Worm (Caenorhabditis elegans) whole organism, L1 larva: ENCODE data around the gene F53C11.5.

Source experiments
- Y116A8C.19 ChIP-seq: sonication (generic microtip); optimal IDR thresholded peaks from 2 replicates; lab custom pipeline; 2016; ENCODE audit warnings: missing compliant biosample characterization, missing genetic modification characterization, borderline replicate concordance
- blmp-1 ChIP-seq: fragments of 150-350 bp; optimal IDR thresholded peaks from 2 replicates; lab custom pipeline; 2014; ENCODE audit warnings: missing biosample characterization, missing genetic modification characterization
- ceh-63 ChIP-seq: fragments of 200-800 bp; sonication (Bioruptor generic); optimal IDR thresholded peaks from 2 replicates; lab custom pipeline; 2018; ENCODE audit warnings: mild to moderate bottlenecking, missing genetic modification characterization, missing compliant biosample characterization
- ces-1 ChIP-seq: fragments of 150-350 bp; optimal IDR thresholded peaks from 2 replicates; lab custom pipeline; 2014; ENCODE audit warnings: missing biosample characterization, missing genetic modification reagents, missing genetic modification characterization
- dpl-1 ChIP-seq, 3 experiments: fragments of 150-350 bp in 2 of 3; sonication (generic microtip) in 1 of 3; optimal IDR thresholded peaks; 2 replicates each; lab custom pipeline; 2014 to 2017; ENCODE audit warnings: missing biosample characterization in 3 of 3, missing genetic modification characterization in 3 of 3, missing genetic modification reagents in 3 of 3
- elt-3 ChIP-seq, 6 experiments: fragments of 150-350 bp in 1 of 6; sonication (generic microtip); optimal IDR thresholded peaks; 2 replicates each; lab custom pipeline; 2017 to 2018; ENCODE audit warnings: missing biosample characterization in 6 of 6, missing genetic modification characterization in 6 of 6, inconsistent platforms in 1 of 6
- fkh-8 ChIP-seq: sonication (generic microtip); optimal IDR thresholded peaks from 2 replicates; lab custom pipeline; 2016; ENCODE audit warnings: mild to moderate bottlenecking, missing genetic modification characterization, missing compliant biosample characterization
- grh-1 ChIP-seq: fragments of 200-800 bp; sonication (Bioruptor generic); IDR thresholded peaks from 2 replicates; pipeline ENCODE4 v1.3.6; 2022; ENCODE audit warnings: missing genetic modification reagents, missing genetic modification characterization, missing compliant biosample characterization
- lin-14 ChIP-seq: fragments of 200-800 bp; sonication (Bioruptor generic); optimal IDR thresholded peaks from 2 replicates; lab custom pipeline; 2018; ENCODE audit warnings: mild to moderate bottlenecking, missing genetic modification characterization, moderate library complexity, missing compliant biosample characterization
- lin-15B ChIP-seq: fragments of 150-350 bp; sonication (generic microtip); optimal IDR thresholded peaks from 3 replicates; lab custom pipeline; 2014; ENCODE audit warnings: missing biosample characterization, missing genetic modification characterization
- lin-35 ChIP-seq, 2 experiments: fragments of 150-350 bp; optimal IDR thresholded peaks; 2 replicates each; lab custom pipeline; 2014; ENCODE audit warnings: missing biosample characterization in 2 of 2, missing genetic modification characterization in 2 of 2, missing genetic modification reagents in 2 of 2
- lin-39 ChIP-seq: fragments of 150-350 bp; optimal IDR thresholded peaks from 2 replicates; lab custom pipeline; 2014; ENCODE audit warnings: missing biosample characterization, missing genetic modification reagents, missing genetic modification characterization
- lir-3 ChIP-seq: sonication (generic microtip); optimal IDR thresholded peaks from 2 replicates; lab custom pipeline; 2016; ENCODE audit warnings: mild to moderate bottlenecking, missing genetic modification characterization, moderate library complexity, missing compliant biosample characterization; ENCODE audit not compliant: poor library complexity
- lsy-2 ChIP-seq, 2 experiments: fragments of 150-350 bp; optimal IDR thresholded peaks; 2 replicates each; lab custom pipeline; 2014; ENCODE audit warnings: missing biosample characterization in 2 of 2, missing genetic modification characterization in 2 of 2
- mep-1 ChIP-seq: fragments of 150-350 bp; optimal IDR thresholded peaks from 2 replicates; lab custom pipeline; 2014; ENCODE audit warnings: missing biosample characterization, missing genetic modification characterization
- nhr-11 ChIP-seq: fragments of 150-350 bp; optimal IDR thresholded peaks from 2 replicates; lab custom pipeline; 2014; ENCODE audit warnings: missing biosample characterization, missing genetic modification characterization
- nhr-12 ChIP-seq: sonication (generic microtip); optimal IDR thresholded peaks from 2 replicates; lab custom pipeline; 2017; ENCODE audit warnings: missing biosample characterization, missing genetic modification characterization
- nhr-19 ChIP-seq: fragments of 200-800 bp; sonication (Bioruptor generic); conservative IDR thresholded peaks from 2 replicates; pipeline ENCODE4 v1.3.6; 2022; ENCODE audit warnings: missing genetic modification characterization, missing compliant biosample characterization
- nhr-20 ChIP-seq: sonication (generic microtip); optimal IDR thresholded peaks from 2 replicates; lab custom pipeline; 2016; ENCODE audit warnings: mild to moderate bottlenecking, missing genetic modification characterization, missing compliant biosample characterization
- nhr-47 ChIP-seq: sonication (generic microtip); optimal IDR thresholded peaks from 2 replicates; lab custom pipeline; 2016; ENCODE audit warnings: mild to moderate bottlenecking, missing genetic modification characterization, moderate library complexity, missing compliant biosample characterization
- nhr-71 ChIP-seq: sonication (generic microtip); optimal IDR thresholded peaks from 2 replicates; lab custom pipeline; 2016; ENCODE audit warnings: mild to moderate bottlenecking, missing genetic modification characterization, moderate library complexity, missing compliant biosample characterization
- nhr-77 ChIP-seq: fragments of 150-350 bp; optimal IDR thresholded peaks from 2 replicates; lab custom pipeline; 2014; ENCODE audit warnings: missing biosample characterization, missing genetic modification characterization
- nhr-85 ChIP-seq: sonication (generic microtip); peaks from one replicate; lab custom pipeline; 2016; ENCODE audit warnings: missing genetic modification characterization, inconsistent platforms, missing compliant biosample characterization
- nhr-90 ChIP-seq: sonication (generic microtip); optimal IDR thresholded peaks from 2 replicates; lab custom pipeline; 2016; ENCODE audit warnings: mild to moderate bottlenecking, missing genetic modification characterization, missing compliant biosample characterization; ENCODE audit not compliant: poor library complexity
- pag-3 ChIP-seq: sonication (generic microtip); optimal IDR thresholded peaks from 2 replicates; lab custom pipeline; 2017; ENCODE audit warnings: missing genetic modification characterization, mild to moderate bottlenecking, missing compliant biosample characterization, antibody characterized with exemption, borderline replicate concordance; ENCODE audit not compliant: insufficient read depth
- pax-3 ChIP-seq: fragments of 200-800 bp; sonication (Bioruptor generic); optimal IDR thresholded peaks from 2 replicates; lab custom pipeline; 2018; ENCODE audit warnings: mild to moderate bottlenecking, missing genetic modification characterization, moderate library complexity, missing compliant biosample characterization
- snu-23 ChIP-seq: sonication (generic microtip); optimal IDR thresholded peaks from 2 replicates; lab custom pipeline; 2016; ENCODE audit warnings: missing genetic modification characterization, missing compliant biosample characterization
- sup-37 ChIP-seq: fragments of 200-800 bp; sonication (Bioruptor generic); optimal IDR thresholded peaks from 2 replicates; lab custom pipeline; 2018; ENCODE audit warnings: mild to moderate bottlenecking, missing genetic modification characterization, missing compliant biosample characterization
- swsn-7 ChIP-seq: sonication (generic microtip); optimal IDR thresholded peaks from 2 replicates; lab custom pipeline; 2016; ENCODE audit warnings: missing genetic modification characterization, missing compliant biosample characterization
- tbx-2 ChIP-seq: sonication (generic microtip); optimal IDR thresholded peaks from 2 replicates; lab custom pipeline; 2016; ENCODE audit warnings: missing genetic modification characterization, missing compliant biosample characterization
- unc-130 ChIP-seq: fragments of 150-350 bp; optimal IDR thresholded peaks from 2 replicates; lab custom pipeline; 2017; ENCODE audit warnings: missing biosample characterization, missing genetic modification characterization, inconsistent platforms
- unc-86 ChIP-seq: sonication (generic microtip); optimal IDR thresholded peaks from 2 replicates; lab custom pipeline; 2016; ENCODE audit warnings: missing genetic modification characterization, missing compliant biosample characterization
- unc-98 ChIP-seq: fragments of 200-800 bp; sonication (Bioruptor generic); IDR thresholded peaks from 2 replicates; pipeline ENCODE4 v1.3.6; 2022; ENCODE audit warnings: missing genetic modification characterization, missing compliant biosample characterization
- vab-15 ChIP-seq: sonication (generic microtip); optimal IDR thresholded peaks from 2 replicates; lab custom pipeline; 2017; ENCODE audit warnings: missing genotype, mild to moderate bottlenecking, missing genetic modification characterization, missing compliant biosample characterization
- zip-4 ChIP-seq: fragments of 200-800 bp; sonication (Bioruptor generic); optimal IDR thresholded peaks from 2 replicates; lab custom pipeline; 2018; ENCODE audit warnings: mild to moderate bottlenecking, missing genetic modification characterization, moderate library complexity, missing compliant biosample characterization
- ztf-11 ChIP-seq, 2 experiments: sonication (generic microtip); optimal IDR thresholded peaks; 2 replicates each; lab custom pipeline; 2016 to 2017; ENCODE audit warnings: missing genetic modification characterization in 2 of 2, missing biosample characterization in 1 of 2, missing compliant biosample characterization in 1 of 2
- ztf-4 ChIP-seq: fragments of 150-350 bp; optimal IDR thresholded peaks from 2 replicates; lab custom pipeline; 2014; ENCODE audit warnings: missing biosample characterization, missing genetic modification characterization

F53C11.5 gene

DNA sequence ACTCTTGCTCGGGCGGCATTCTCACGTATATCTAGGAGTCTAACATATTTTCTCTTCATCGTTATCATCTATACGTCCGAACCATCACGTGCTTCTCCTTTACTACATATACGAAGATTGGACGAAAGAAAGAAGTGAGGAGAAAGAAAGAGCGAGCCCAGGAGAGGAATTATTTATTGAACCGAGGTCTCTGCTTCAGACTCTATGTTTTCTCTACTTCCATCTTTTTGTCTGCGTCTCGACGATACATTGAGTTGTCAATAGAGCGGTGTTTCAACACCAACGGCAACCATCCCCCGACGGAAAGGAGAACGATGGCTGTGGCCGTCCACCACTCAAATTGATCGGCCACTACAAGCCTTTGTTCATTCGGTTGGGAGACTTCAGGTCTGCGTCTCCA is 2.0 kb downstream of the F53C11.5 start (continued):
- no peak for TF ChIP-seq unc-98 (GFP tag; lab: Robert Waterston, UW)
- peak; percentile 83 for TF ChIP-seq nhr-47 (tag; lab: Kevin White, UChicago)
- peak; percentile 55 for TF ChIP-seq grh-1
- TF ChIP-seq nhr-11 (tag; lab: Kevin White, UChicago): peak; percentile 5
- TF ChIP-seq vab-15: no peak
- TF ChIP-seq dpl-1 (GFP tag; optimal IDR thresholded peaks at IDR 0.05; lab: Kevin White, UChicago): peak; percentile 30 to 76 (median 65)
- TF ChIP-seq fkh-8 (tag; lab: Kevin White, UChicago): peak; percentile 85

ce11 chrV:13790117-13790516 is 2.8 kb downstream of the F53C11.5 start:
- TF ChIP-seq fkh-8 (tag; lab: Kevin White, UChicago) (peak; percentile 6), ces-1 (GFP tag; lab: Kevin White, UChicago) (no peak), nhr-77 (no peak)

DNA sequence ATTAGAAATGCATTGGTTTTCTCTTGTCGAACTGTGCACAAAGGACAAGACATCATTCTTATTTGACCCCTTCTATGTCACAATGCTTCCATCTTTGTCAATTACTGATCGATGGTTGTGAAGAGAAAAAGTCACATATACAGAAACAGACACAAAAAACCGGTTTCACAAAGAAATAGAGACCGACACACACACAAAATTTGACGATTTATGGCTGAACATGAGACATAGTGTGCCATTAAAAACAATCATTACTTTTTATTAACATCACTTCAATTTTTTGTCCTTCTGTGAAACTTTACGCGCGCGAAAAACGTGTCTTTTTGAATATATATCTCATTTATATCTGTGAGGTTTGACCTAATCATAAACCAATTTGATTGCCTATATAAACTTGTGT is 3.2 kb downstream of the F53C11.5 start:
- no peak for TF ChIP-seq Y116A8C.19
- TF ChIP-seq elt-3 (tag; optimal IDR thresholded peaks at IDR 0.05; lab: Kevin White, UChicago): peak in 2 of 6 experiments; percentile 54 to 67
- peak; percentile 37 for TF ChIP-seq mep-1
- peak; percentile 4 for TF ChIP-seq unc-86
- TF ChIP-seq lin-35 (GFP tag; optimal IDR thresholded peaks at IDR 0.05; lab: Kevin White, UChicago): peak in 1 of 2 experiments; percentile 57
- peak; percentile 75 for TF ChIP-seq snu-23 (GFP tag; lab: Kevin White, UChicago)
- TF ChIP-seq lin-39 (tag; lab: Kevin White, UChicago): no peak
- no peak for TF ChIP-seq swsn-7 (tag; lab: Kevin White, UChicago)
- TF ChIP-seq ztf-11 (tag; optimal IDR thresholded peaks at IDR 0.05; lab: Kevin White, UChicago): peak in 1 of 2 experiments; percentile 25
- TF ChIP-seq dpl-1 (GFP tag; optimal IDR thresholded peaks at IDR 0.05; lab: Kevin White, UChicago): peak in 2 of 3 experiments; percentile 30 to 42
- TF ChIP-seq nhr-85: peak; percentile 93
- TF ChIP-seq sup-37: no peak
- peak; percentile 60 for TF ChIP-seq nhr-71 (tag; lab: Kevin White, UChicago)
- TF ChIP-seq vab-15: peak; percentile 32
- no peak for TF ChIP-seq unc-98 (GFP tag; lab: Robert Waterston, UW)
- TF ChIP-seq lin-14 (GFP tag; lab: Kevin White, UChicago): peak; percentile 82
- peak in 1 of 2 experiments; percentile 58 for TF ChIP-seq lsy-2 (tag; optimal IDR thresholded peaks at IDR 0.05; lab: Kevin White, UChicago)
- TF ChIP-seq grh-1: peak; percentile 91
- peak; percentile 20 for TF ChIP-seq tbx-2 (tag; lab: Kevin White, UChicago)
- peak; percentile 63 for TF ChIP-seq nhr-20 (tag; lab: Kevin White, UChicago)
- TF ChIP-seq nhr-19: peak; percentile 41; the same call in 1 of the 2 replicates
- peak; percentile 54 for TF ChIP-seq blmp-1
- peak; percentile 31 for TF ChIP-seq unc-130 (tag; lab: Kevin White, UChicago)
- TF ChIP-seq nhr-90 (tag; lab: Kevin White, UChicago): peak; percentile 48

ce11 chrV:13794046-13794445 is 6.7 kb downstream of the F53C11.5 start:
- TF ChIP-seq nhr-12 (no peak), pag-3 (no peak)

DNA sequence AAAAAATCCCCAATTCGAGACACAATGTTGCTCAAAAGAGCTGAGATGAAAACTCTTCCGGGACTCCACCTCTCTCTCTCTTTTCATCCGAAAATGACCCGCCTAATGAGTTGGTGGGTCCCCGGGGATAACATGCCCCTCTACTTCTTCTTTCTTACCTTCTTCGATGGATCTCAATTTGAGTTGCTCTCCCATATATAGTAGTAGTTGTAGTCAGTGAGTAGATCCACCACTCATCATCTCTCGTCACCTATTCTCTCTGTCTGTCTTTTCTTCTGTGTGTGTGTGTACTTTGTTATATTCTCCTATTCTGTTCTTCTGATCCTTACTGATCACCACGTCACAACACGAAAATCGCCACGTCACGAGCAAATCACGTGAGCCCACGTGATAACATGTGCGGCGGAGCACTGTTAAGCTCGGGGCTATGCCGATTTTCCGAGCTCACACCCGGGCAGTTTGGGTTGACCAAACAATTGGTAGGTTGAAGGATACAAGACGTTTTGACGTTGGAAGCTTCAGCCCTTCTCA is 9.0 kb downstream of the F53C11.5 start, which contains the start of gene twk-32:
twk-32 (plus strand) TSS at position 396 of the 531 bp plus-strand sequence.
- TF ChIP-seq zip-4 (GFP tag; lab: Kevin White, UChicago) (no peak), snu-23 (GFP tag; lab: Kevin White, UChicago) (peak; percentile 2), lin-15B (tag; lab: Kevin White, UChicago) (no peak), nhr-19 (peak; percentile 29; the same call in 1 of the 2 replicates), nhr-71 (tag; lab: Kevin White, UChicago) (peak; percentile 23), nhr-20 (tag; lab: Kevin White, UChicago) (peak; percentile 25), ceh-63 (GFP tag; lab: Kevin White, UChicago) (no peak), lir-3 (tag; lab: Kevin White, UChicago) (peak; percentile 13), ztf-4 (no peak), pax-3 (tag; lab: Kevin White, UChicago) (peak; percentile 48), lin-14 (GFP tag; lab: Kevin White, UChicago) (peak; percentile 17)
